Worm (Caenorhabditis elegans) whole organism, late embryonic: ENCODE data around the gene pqn-27.
A peak's percentile ranks its signal among the peaks of the same experiment; 100 is the strongest.

Source experiments
- C38D4.7 ChIP-seq: fragments of 200-800 bp; sonication (Bioruptor generic); optimal IDR thresholded peaks from 2 replicates; lab custom pipeline; 2018; ENCODE audit warnings: mild to moderate bottlenecking, missing genetic modification characterization, moderate library complexity, missing compliant biosample characterization
- F13H6.1 ChIP-seq: sonication (generic microtip); optimal IDR thresholded peaks from 2 replicates; lab custom pipeline; 2016; ENCODE audit warnings: missing genetic modification characterization, missing compliant biosample characterization
- ama-1 ChIP-seq: fragments of 150-350 bp; optimal IDR thresholded peaks from 2 replicates; lab custom pipeline; 2014
- ceh-31 ChIP-seq: sonication (generic microtip); optimal IDR thresholded peaks from 2 replicates; lab custom pipeline; 2016; ENCODE audit warnings: missing genetic modification characterization, missing compliant biosample characterization
- ceh-34 ChIP-seq: sonication (generic microtip); optimal IDR thresholded peaks from 2 replicates; lab custom pipeline; 2016; ENCODE audit warnings: mild to moderate bottlenecking, missing genetic modification characterization, missing compliant biosample characterization
- ceh-48 ChIP-seq: sonication (generic microtip); optimal IDR thresholded peaks from 2 replicates; lab custom pipeline; 2016; ENCODE audit warnings: missing genetic modification characterization, inconsistent platforms, missing compliant biosample characterization
- ceh-6 ChIP-seq: fragments of 200-800 bp; sonication (Bioruptor generic); optimal IDR thresholded peaks from 2 replicates; lab custom pipeline; 2018; ENCODE audit warnings: mild to moderate bottlenecking, missing genetic modification characterization, missing compliant biosample characterization
- ceh-9 ChIP-seq: sonication (generic microtip); optimal IDR thresholded peaks from 2 replicates; lab custom pipeline; 2016; ENCODE audit warnings: mild to moderate bottlenecking, missing genetic modification characterization, inconsistent platforms, missing compliant biosample characterization
- che-1 ChIP-seq: sonication (generic microtip); optimal IDR thresholded peaks from 2 replicates; lab custom pipeline; 2016; ENCODE audit warnings: mild to moderate bottlenecking, missing genetic modification characterization, missing compliant biosample characterization
- dmd-4 ChIP-seq: sonication (generic microtip); optimal IDR thresholded peaks from 2 replicates; lab custom pipeline; 2016; ENCODE audit warnings: borderline replicate concordance, missing genetic modification characterization, missing compliant biosample characterization
- elt-2 ChIP-seq: sonication (generic microtip); optimal IDR thresholded peaks from 2 replicates; lab custom pipeline; 2016; ENCODE audit warnings: missing genetic modification reagents, missing genetic modification characterization, missing compliant biosample characterization
- elt-4 ChIP-seq: sonication (generic microtip); optimal IDR thresholded peaks from 2 replicates; lab custom pipeline; 2016; ENCODE audit warnings: missing genetic modification characterization, missing compliant biosample characterization
- eyg-1 ChIP-seq: sonication (generic microtip); optimal IDR thresholded peaks from 2 replicates; lab custom pipeline; 2016; ENCODE audit warnings: missing genotype, missing genetic modification characterization, missing compliant biosample characterization
- hlh-13 ChIP-seq: fragments of 200-800 bp; sonication (Bioruptor generic); optimal IDR thresholded peaks from 2 replicates; lab custom pipeline; 2018; ENCODE audit warnings: mild to moderate bottlenecking, missing genetic modification characterization, missing compliant biosample characterization
- hlh-15 ChIP-seq: sonication (generic microtip); optimal IDR thresholded peaks from 2 replicates; lab custom pipeline; 2016; ENCODE audit warnings: missing genetic modification characterization, missing compliant biosample characterization
- hlh-6 ChIP-seq: sonication (generic microtip); optimal IDR thresholded peaks from 2 replicates; lab custom pipeline; 2016; ENCODE audit warnings: missing genotype, missing genetic modification characterization, missing compliant biosample characterization
- lim-6 ChIP-seq: sonication (generic microtip); optimal IDR thresholded peaks from 2 replicates; lab custom pipeline; 2016; ENCODE audit warnings: missing genetic modification characterization, missing compliant biosample characterization
- lin-11 ChIP-seq: fragments of 200-800 bp; sonication (Bioruptor generic); optimal IDR thresholded peaks from 2 replicates; lab custom pipeline; 2018; ENCODE audit warnings: mild to moderate bottlenecking, missing genetic modification characterization, missing compliant biosample characterization
- mec-3 ChIP-seq: sonication (generic microtip); optimal IDR thresholded peaks from 2 replicates; lab custom pipeline; 2016; ENCODE audit warnings: borderline replicate concordance, missing genetic modification characterization, missing compliant biosample characterization
- nfya-1 ChIP-seq: sonication (generic microtip); optimal IDR thresholded peaks from 2 replicates; lab custom pipeline; 2017; ENCODE audit warnings: missing genetic modification characterization, mild to moderate bottlenecking, missing compliant biosample characterization, antibody characterized with exemption, moderate library complexity
- nhr-11 ChIP-seq: fragments of 150-350 bp; optimal IDR thresholded peaks from 2 replicates; lab custom pipeline; 2014; ENCODE audit warnings: missing biosample characterization, missing genetic modification characterization
- nhr-232 ChIP-seq: sonication (generic microtip); optimal IDR thresholded peaks from 2 replicates; lab custom pipeline; 2016; ENCODE audit warnings: missing genetic modification characterization, missing compliant biosample characterization
- npax-4 ChIP-seq: sonication (generic microtip); optimal IDR thresholded peaks from 2 replicates; lab custom pipeline; 2016; ENCODE audit warnings: missing genetic modification characterization, missing compliant biosample characterization
- odd-2 ChIP-seq: sonication (generic microtip); optimal IDR thresholded peaks from 2 replicates; lab custom pipeline; 2017; ENCODE audit warnings: antibody characterized with exemption, mild to moderate bottlenecking, missing genetic modification characterization, missing compliant biosample characterization
- pag-3 ChIP-seq: sonication (generic microtip); optimal IDR thresholded peaks from 2 replicates; lab custom pipeline; 2016; ENCODE audit warnings: missing compliant biosample characterization, missing genetic modification characterization, borderline replicate concordance
- pax-1 ChIP-seq: fragments of 150-350 bp; optimal IDR thresholded peaks from 2 replicates; lab custom pipeline; 2014; ENCODE audit warnings: missing biosample characterization, missing genetic modification characterization
- pha-4 ChIP-seq: fragments of 150-350 bp; optimal IDR thresholded peaks from 2 replicates; lab custom pipeline; 2018; ENCODE audit warnings: missing biosample characterization, missing genetic modification reagents, missing genetic modification characterization
- pros-1 ChIP-seq: fragments of 150-350 bp; optimal IDR thresholded peaks from 2 replicates; lab custom pipeline; 2014; ENCODE audit warnings: missing biosample characterization, missing genetic modification reagents, missing genetic modification characterization
- ref-2 ChIP-seq: sonication (generic microtip); optimal IDR thresholded peaks from 2 replicates; lab custom pipeline; 2016; ENCODE audit warnings: missing genetic modification characterization, missing compliant biosample characterization
- sdc-2 ChIP-seq: sonication (generic microtip); optimal IDR thresholded peaks from 2 replicates; lab custom pipeline; 2016; ENCODE audit warnings: missing genotype, missing genetic modification characterization, missing compliant biosample characterization
- sox-2 ChIP-seq: fragments of 200-800 bp; sonication (Bioruptor generic); IDR thresholded peaks from 2 replicates; pipeline ENCODE4 v1.3.6; 2022; ENCODE audit warnings: missing genetic modification reagents, missing genetic modification characterization, missing compliant biosample characterization
- sox-4 ChIP-seq: sonication (generic microtip); optimal IDR thresholded peaks from 2 replicates; lab custom pipeline; 2017; ENCODE audit warnings: mild to moderate bottlenecking, missing genetic modification characterization, inconsistent platforms, missing compliant biosample characterization
- tbx-2 ChIP-seq: sonication (generic microtip); optimal IDR thresholded peaks from 2 replicates; lab custom pipeline; 2016; ENCODE audit warnings: missing genetic modification characterization, missing compliant biosample characterization
- tbx-7 ChIP-seq: sonication (generic microtip); optimal IDR thresholded peaks from 2 replicates; lab custom pipeline; 2016; ENCODE audit warnings: missing genotype, missing genetic modification characterization, missing compliant biosample characterization
- ttx-3 ChIP-seq: sonication (generic microtip); optimal IDR thresholded peaks from 2 replicates; lab custom pipeline; 2016; ENCODE audit warnings: missing genetic modification reagents, missing genetic modification characterization, missing compliant biosample characterization
- unc-3 ChIP-seq, 2 experiments: fragments of 200-800 bp in 1 of 2; sonication (Bioruptor generic) in 1 of 2; sonication (generic microtip) in 1 of 2; conservative IDR thresholded peaks in 1 of 2; optimal IDR thresholded peaks in 1 of 2; 2 replicates each; pipeline versions ENCODE4 v1.3.6 to Lab custom; 2016 to 2022; ENCODE audit warnings: missing compliant biosample characterization in 2 of 2, missing genetic modification characterization in 2 of 2, missing genetic modification reagents in 1 of 2
- unc-55 ChIP-seq: sonication (generic microtip); optimal IDR thresholded peaks from 2 replicates; lab custom pipeline; 2017; ENCODE audit warnings: missing biosample characterization, missing genetic modification reagents, missing genetic modification characterization
- unc-86 ChIP-seq: sonication (generic microtip); optimal IDR thresholded peaks from 2 replicates; lab custom pipeline; 2016; ENCODE audit warnings: missing genetic modification characterization, missing compliant biosample characterization
- ztf-16 ChIP-seq: sonication (generic microtip); optimal IDR thresholded peaks from 2 replicates; lab custom pipeline; 2017; ENCODE audit warnings: missing genetic modification characterization, missing compliant biosample characterization

pqn-27 gene

DNA sequence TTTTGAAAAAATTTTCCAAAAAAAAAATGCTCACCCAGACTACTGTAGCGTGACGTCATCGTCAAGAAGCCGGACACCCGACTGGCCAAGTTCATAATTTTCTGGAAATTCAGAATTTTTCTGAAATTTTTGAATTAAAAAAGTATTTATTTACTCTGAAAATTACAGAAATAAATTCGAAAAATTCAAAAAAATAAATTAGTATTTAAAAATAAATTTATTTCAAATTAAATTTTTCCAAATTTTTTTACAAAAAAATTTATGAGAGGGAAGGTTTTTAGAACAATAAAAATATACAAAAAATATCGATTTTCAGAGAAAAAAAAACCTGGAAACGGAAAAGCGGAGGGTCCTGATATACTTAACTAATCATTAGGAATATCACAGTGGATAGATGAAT, 23.7 kb downstream of the pqn-27 start, which contains the start of gene Y48E1C.4:
TSS of gene Y48E1C.4 (minus strand) at position 101 of the 400 bp plus-strand sequence.
- no peak for TF ChIP-seq nhr-232 (tag; lab: Kevin White, UChicago)
- no peak for TF ChIP-seq sox-2 (GFP tag; lab: Robert Waterston, UW)
- TF ChIP-seq sdc-2 (tag; lab: Kevin White, UChicago): no peak
- TF ChIP-seq hlh-6 (tag; lab: Kevin White, UChicago): no peak
- TF ChIP-seq unc-3 (GFP tag; conservative IDR thresholded peaks at IDR 0.05; lab: Robert Waterston, UW): no peak
- TF ChIP-seq unc-3 (tag; optimal IDR thresholded peaks at IDR 0.05; lab: Kevin White, UChicago): no peak
- TF ChIP-seq ceh-31 (tag; lab: Kevin White, UChicago): no peak
- TF ChIP-seq ref-2 (tag; lab: Kevin White, UChicago): no peak
- TF ChIP-seq npax-4 (tag; lab: Kevin White, UChicago): no peak
- no peak for TF ChIP-seq mec-3 (tag; lab: Kevin White, UChicago)
- no peak for TF ChIP-seq ceh-9 (tag; lab: Kevin White, UChicago)
- no peak for TF ChIP-seq ama-1 (lab: Kevin White, UChicago)
- TF ChIP-seq unc-86 (tag; lab: Kevin White, UChicago): no peak
- TF ChIP-seq pha-4 (tag; lab: Kevin White, UChicago): no peak
- no peak for TF ChIP-seq pag-3 (tag; lab: Kevin White, UChicago)
- TF ChIP-seq hlh-15 (tag; lab: Kevin White, UChicago): no peak
- no peak for TF ChIP-seq che-1 (tag; lab: Kevin White, UChicago)
- no peak for TF ChIP-seq nfya-1 (tag; lab: Kevin White, UChicago)
- no peak for TF ChIP-seq eyg-1
- no peak for TF ChIP-seq elt-4 (tag; lab: Kevin White, UChicago)
- TF ChIP-seq, all 69 proteins: peak for 0

DNA sequence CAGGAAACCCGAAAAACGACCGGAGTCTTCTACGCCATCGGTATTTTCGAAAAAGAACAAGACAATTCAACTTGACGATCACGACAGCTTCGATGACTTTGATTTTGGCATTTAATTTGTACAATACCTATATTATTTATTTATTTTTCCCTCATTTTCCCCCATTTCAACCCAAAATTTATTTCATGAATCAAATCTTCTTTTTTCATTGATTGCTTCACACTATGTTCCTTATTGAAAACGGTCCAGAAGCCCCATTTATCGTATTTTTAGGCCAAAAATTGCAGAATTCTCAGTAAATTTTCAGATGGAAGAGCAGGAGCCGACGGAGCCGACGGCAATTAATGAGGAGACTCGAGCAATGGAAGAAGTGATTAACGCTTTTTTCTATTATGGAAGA, 36.2 kb downstream of the pqn-27 start, which contains the start of gene Y48E1C.2:
TSS of gene Y48E1C.2 (plus strand) at position 301 of the 400 bp plus-strand sequence.
- TF ChIP-seq ceh-34 (tag; lab: Kevin White, UChicago) (no peak), C38D4.7 (GFP tag; lab: Kevin White, UChicago) (no peak), che-1 (tag; lab: Kevin White, UChicago) (no peak), lin-11 (tag; lab: Kevin White, UChicago) (no peak), nhr-11 (tag; lab: Kevin White, UChicago) (no peak), elt-2 (tag; lab: Kevin White, UChicago) (no peak), sox-4 (tag; lab: Kevin White, UChicago) (no peak), ref-2 (tag; lab: Kevin White, UChicago) (no peak), ceh-31 (tag; lab: Kevin White, UChicago) (no peak), pax-1 (tag; lab: Kevin White, UChicago) (no peak), odd-2 (tag; lab: Kevin White, UChicago) (no peak), hlh-15 (tag; lab: Kevin White, UChicago) (no peak)

DNA sequence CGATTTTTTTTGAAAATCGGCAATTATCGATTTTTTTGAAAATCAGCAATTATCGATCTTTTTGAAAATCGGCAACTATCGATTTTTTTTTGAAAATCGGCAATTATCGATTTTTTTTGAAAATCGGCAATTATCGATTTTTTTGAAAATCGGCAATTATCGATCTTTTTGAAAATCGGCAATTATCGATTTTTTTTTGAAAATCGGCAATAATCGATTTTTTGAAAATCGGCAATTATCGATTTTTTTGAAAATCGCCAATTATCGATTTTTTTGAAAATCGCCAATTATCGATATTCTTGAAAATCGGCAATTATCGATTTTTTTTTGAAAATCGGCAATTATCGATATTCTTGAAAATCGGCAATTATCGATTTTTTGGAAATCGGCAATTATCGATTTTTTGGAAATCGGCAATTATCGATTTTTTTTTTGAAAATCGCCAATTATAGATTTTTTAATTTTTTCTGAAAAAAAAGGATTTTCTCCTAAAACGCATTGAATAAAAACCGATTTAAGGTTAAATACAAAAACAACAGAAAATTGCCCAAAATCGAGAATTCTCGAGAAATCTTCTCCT, 42.9 kb downstream of the pqn-27 start:
- TF ChIP-seq ceh-48 (tag; lab: Kevin White, UChicago) (peak; percentile 90), tbx-2 (tag; lab: Kevin White, UChicago) (no peak), pax-1 (tag; lab: Kevin White, UChicago) (no peak), mec-3 (tag; lab: Kevin White, UChicago) (no peak), ceh-31 (tag; lab: Kevin White, UChicago) (no peak), ztf-16 (tag; lab: Kevin White, UChicago) (no peak)

DNA sequence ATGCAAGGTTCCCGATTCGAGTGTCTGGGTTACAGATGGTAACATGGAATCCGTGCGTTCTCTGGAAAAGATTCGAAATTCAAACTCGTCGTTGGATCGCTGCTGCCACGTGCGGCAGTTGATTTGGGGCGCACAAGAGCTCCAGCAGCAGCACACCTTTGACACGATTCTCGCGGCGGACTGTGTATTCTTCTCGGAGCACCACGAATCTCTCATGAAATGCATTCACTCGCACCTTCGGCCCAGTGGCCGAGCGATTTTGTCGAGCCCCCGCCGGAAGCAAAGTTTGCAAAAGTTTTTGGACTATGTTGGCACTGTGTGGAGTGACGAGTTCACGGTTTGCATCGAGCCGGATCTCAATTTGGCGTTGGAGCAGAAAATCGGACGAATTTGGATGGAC, 43.9 kb downstream of the pqn-27 start:
- no peak for TF ChIP-seq dmd-4
- no peak for TF ChIP-seq F13H6.1 (tag; lab: Kevin White, UChicago)
- TF ChIP-seq ttx-3 (tag; lab: Kevin White, UChicago): no peak
- TF ChIP-seq npax-4 (tag; lab: Kevin White, UChicago): no peak
- TF ChIP-seq ref-2 (tag; lab: Kevin White, UChicago): no peak
- TF ChIP-seq lim-6 (tag; lab: Kevin White, UChicago): no peak
- no peak for TF ChIP-seq pros-1 (tag; lab: Kevin White, UChicago)
- no peak for TF ChIP-seq elt-4 (tag; lab: Kevin White, UChicago)
- no peak for TF ChIP-seq ceh-6 (GFP tag; lab: Kevin White, UChicago)
- no peak for TF ChIP-seq ama-1 (lab: Kevin White, UChicago)
- no peak for TF ChIP-seq mec-3 (tag; lab: Kevin White, UChicago)
- TF ChIP-seq hlh-13: no peak
- no peak for TF ChIP-seq sox-4 (tag; lab: Kevin White, UChicago)
- TF ChIP-seq tbx-7: no peak
- TF ChIP-seq unc-55 (GFP tag; lab: Kevin White, UChicago): no peak
- no peak for TF ChIP-seq unc-3 (GFP tag; conservative IDR thresholded peaks at IDR 0.05; lab: Robert Waterston, UW)
- no peak for TF ChIP-seq unc-3 (tag; optimal IDR thresholded peaks at IDR 0.05; lab: Kevin White, UChicago)
